Fruit fly (Drosophila melanogaster): Measurements from ENCODE around the gene CG5612.

CG5612 gene

dm6 chr3R:27608536-27608935 lies 17.3 kb downstream of the CG5612 start:
- no peak for TF ChIP-seq CG8301 (tag; optimal IDR thresholded peaks at IDR 0.05)
- TF ChIP-seq CG12605 (GFP tag; IDR thresholded peaks at IDR 0.05), result no peak
- TF ChIP-seq CG15710 (tag; optimal IDR thresholded peaks at IDR 0.05), result no peak
- 0 out of 3 replicates have a peak, but pooled peaks have one; percentile 8 for TF ChIP-seq fd96Ca (GFP tag; IDR thresholded peaks at IDR 0.05)
- no peak for TF ChIP-seq EcR (GFP tag; optimal IDR thresholded peaks at IDR 0.05)
- no peak for TF ChIP-seq rn (GFP tag; IDR thresholded peaks at IDR 0.05)
- no peak for TF ChIP-seq CG34367 (tag; optimal IDR thresholded peaks at IDR 0.05)
- no peak for TF ChIP-seq Snoo (tag; optimal IDR thresholded peaks at IDR 0.05)

DNA sequence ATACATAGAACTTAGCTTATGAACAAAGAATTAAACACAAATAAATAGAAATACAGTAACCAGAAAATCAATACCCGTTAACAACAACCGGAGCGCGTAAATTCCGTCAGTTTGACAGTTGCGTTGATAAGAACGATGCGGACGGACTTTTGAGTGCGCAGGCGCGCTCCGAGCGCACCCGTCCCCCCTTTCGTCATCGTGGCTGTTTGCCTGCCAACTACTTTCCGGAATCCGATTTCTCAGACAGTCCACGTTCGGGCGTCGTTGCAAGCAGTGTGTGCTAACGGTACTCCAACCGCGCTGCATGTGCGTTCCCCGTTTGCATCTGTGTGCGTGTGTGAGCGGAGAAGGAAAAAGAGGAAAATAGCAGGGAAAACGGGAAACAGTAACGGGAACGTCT lies 17.8 kb downstream of the CG5612 start:
- TF ChIP-seq rn (GFP tag; IDR thresholded peaks at IDR 0.05) (no peak), Ets98B (GFP tag; IDR thresholded peaks at IDR 0.05) (0 out of 2 replicates have a peak, but pooled peaks have one; percentile 13), Snoo (tag; optimal IDR thresholded peaks at IDR 0.05) (no peak), CG9948 (tag; optimal IDR thresholded peaks at IDR 0.05) (no peak), CG15710 (tag; optimal IDR thresholded peaks at IDR 0.05) (no peak)

DNA sequence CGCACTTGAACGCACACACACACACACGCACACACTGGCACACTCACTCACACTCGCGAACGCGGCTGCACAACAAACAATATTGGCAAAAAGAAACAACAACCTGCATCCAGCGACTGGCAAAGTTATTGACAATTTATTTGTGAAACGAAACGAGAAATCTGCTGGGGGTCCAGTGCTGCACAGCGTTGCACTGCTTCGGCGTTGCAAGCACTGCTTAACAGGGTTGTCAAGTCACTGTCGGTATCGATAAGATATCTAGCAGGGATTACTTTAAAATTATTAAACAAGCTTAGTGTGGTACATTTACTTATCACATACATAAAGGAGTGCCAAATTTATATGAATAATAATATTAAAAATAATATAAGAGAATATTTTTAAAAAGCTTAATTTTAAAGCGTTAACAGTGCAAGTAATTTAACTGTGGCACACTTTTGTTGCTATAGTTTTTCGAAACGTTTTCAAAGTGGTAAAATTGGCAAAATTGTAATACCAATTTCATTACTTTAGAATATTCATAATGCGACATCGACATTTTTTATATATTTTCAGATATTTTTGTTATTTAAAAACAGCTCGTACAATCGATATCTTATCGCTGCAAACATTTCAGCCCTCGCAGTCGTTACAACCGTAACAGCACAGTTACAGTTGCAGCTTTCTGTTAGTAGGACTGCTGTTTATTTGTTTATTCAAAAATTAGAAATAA lies 18.4 kb downstream of the CG5612 start, which contains the start of the genes dsd and Tusp:
Gene dsd (minus strand): TSS at position 179 of the 712 bp plus-strand sequence.
Gene Tusp (plus strand): TSS at position 662 of the 712 bp plus-strand sequence.
- no peak for TF ChIP-seq gl (tag; optimal IDR thresholded peaks at IDR 0.05)
- TF ChIP-seq EcR (GFP tag; optimal IDR thresholded peaks at IDR 0.05), result no peak
- peak; percentile 37 for TF ChIP-seq CG17806 (tag; optimal IDR thresholded peaks at IDR 0.05)
- peak; percentile 50 for TF ChIP-seq Snoo (tag; optimal IDR thresholded peaks at IDR 0.05)
- TF ChIP-seq Ets98B (GFP tag; IDR thresholded peaks at IDR 0.05), result peak; percentile 62
- no peak for TF ChIP-seq CG13204 (GFP tag; optimal IDR thresholded peaks at IDR 0.05)
- TF ChIP-seq CG10348 (GFP tag; IDR thresholded peaks at IDR 0.05), result 0 out of 2 replicates have a peak, but pooled peaks have one; percentile 12
- peak; percentile 56; the same call in 2 of the 3 replicates for TF ChIP-seq fd96Ca (GFP tag; IDR thresholded peaks at IDR 0.05)
- TF ChIP-seq Pif1A (GFP tag; optimal IDR thresholded peaks at IDR 0.05), result peak; percentile 44
- TF ChIP-seq CG15710 (tag; optimal IDR thresholded peaks at IDR 0.05), result peak; percentile 64
- peak; percentile 30 for TF ChIP-seq CG34367 (tag; optimal IDR thresholded peaks at IDR 0.05)
- TF ChIP-seq Pif1B (GFP tag; optimal IDR thresholded peaks at IDR 0.05), result peak; percentile 47
- no peak for TF ChIP-seq CG12605 (GFP tag; IDR thresholded peaks at IDR 0.05)
- peak; percentile 38; the same call in 1 of the 2 replicates for TF ChIP-seq rn (GFP tag; IDR thresholded peaks at IDR 0.05)
- TF ChIP-seq CG32121 (GFP tag; IDR thresholded peaks at IDR 0.05), result peak; percentile 59
- TF ChIP-seq CG14655 (GFP tag; optimal IDR thresholded peaks at IDR 0.05), result peak; percentile 68
- peak; percentile 3 for TF ChIP-seq CG9948 (tag; optimal IDR thresholded peaks at IDR 0.05)
- TF ChIP-seq CG8301 (tag; optimal IDR thresholded peaks at IDR 0.05), result peak; percentile 32
- peak; percentile 52 for TF ChIP-seq CG8159 (tag; optimal IDR thresholded peaks at IDR 0.05)
- peak; percentile 81 for TF ChIP-seq CG4496 (GFP tag; IDR thresholded peaks at IDR 0.05)
- no peak for TF ChIP-seq D1 (tag; optimal IDR thresholded peaks at IDR 0.05)

- no peak for TF ChIP-seq CG32121 (GFP tag; IDR thresholded peaks at IDR 0.05)
- TF ChIP-seq CG9948 (tag; optimal IDR thresholded peaks at IDR 0.05), result no peak
- TF ChIP-seq CG15710 (tag; optimal IDR thresholded peaks at IDR 0.05), result peak; percentile 15
- TF ChIP-seq CG17806 (tag; optimal IDR thresholded peaks at IDR 0.05), result no peak
- no peak for TF ChIP-seq Pif1A (GFP tag; optimal IDR thresholded peaks at IDR 0.05)
- TF ChIP-seq fd96Ca (GFP tag; IDR thresholded peaks at IDR 0.05), result no peak
- TF ChIP-seq CG14655 (GFP tag; optimal IDR thresholded peaks at IDR 0.05), result no peak
- no peak for TF ChIP-seq CG12605 (GFP tag; IDR thresholded peaks at IDR 0.05)
- no peak for TF ChIP-seq CG10348 (GFP tag; IDR thresholded peaks at IDR 0.05)
- TF ChIP-seq EcR (GFP tag; optimal IDR thresholded peaks at IDR 0.05), result peak; percentile 82
These were observed 20.1 kb downstream of the CG5612 start for dm6 chr3R:27605534-27606250.

DNA sequence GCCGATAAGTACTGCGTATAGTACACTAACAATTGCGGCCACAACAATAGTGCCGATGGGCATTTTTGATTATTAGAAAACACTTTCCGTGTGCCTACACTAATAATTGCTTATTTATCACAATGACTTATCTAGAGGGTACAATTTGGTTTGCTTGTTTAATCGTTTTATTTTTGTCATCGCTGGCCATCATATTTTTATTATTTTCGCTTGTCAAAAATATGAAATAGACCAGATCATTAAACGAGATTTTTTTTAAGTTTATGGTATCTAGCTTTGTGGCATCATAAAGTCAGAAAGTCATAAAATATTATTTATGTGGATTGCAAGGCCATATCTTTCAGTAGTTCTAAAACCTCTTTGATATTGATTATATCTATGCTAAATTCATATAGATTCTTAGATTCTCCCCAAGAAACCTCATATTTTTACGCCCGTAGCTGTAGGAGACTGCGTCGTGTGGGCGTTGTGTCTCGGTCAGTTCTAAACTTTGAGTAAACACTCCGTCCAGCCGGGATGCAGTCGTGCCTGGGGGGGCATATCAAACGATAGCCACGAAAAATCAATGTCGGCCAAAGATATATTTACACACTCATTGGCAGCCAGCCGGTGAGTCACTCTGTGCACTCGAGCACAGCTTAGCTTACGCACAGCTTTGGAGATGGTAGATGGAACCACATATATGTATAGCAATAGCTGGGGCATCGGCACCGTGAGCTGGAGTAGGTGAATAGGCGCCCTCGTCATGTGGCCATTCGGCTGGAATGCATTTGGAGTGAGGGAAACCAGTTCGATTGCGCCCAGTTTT lies 21.0 kb downstream of the CG5612 start:
- TF ChIP-seq gl (tag; optimal IDR thresholded peaks at IDR 0.05) (no peak), CG32121 (GFP tag; IDR thresholded peaks at IDR 0.05) (peak; percentile 57), CG8159 (tag; optimal IDR thresholded peaks at IDR 0.05) (peak; percentile 53), CG9948 (tag; optimal IDR thresholded peaks at IDR 0.05) (peak; percentile 60), Snoo (tag; optimal IDR thresholded peaks at IDR 0.05) (peak; percentile 40), Pif1A (GFP tag; optimal IDR thresholded peaks at IDR 0.05) (peak; percentile 56), CG4496 (GFP tag; IDR thresholded peaks at IDR 0.05) (peak; percentile 58; the same call in 2 of the 3 replicates), EcR (GFP tag; optimal IDR thresholded peaks at IDR 0.05) (no peak), CG34367 (tag; optimal IDR thresholded peaks at IDR 0.05) (peak; percentile 59), CG17806 (tag; optimal IDR thresholded peaks at IDR 0.05) (peak; percentile 39), CG15710 (tag; optimal IDR thresholded peaks at IDR 0.05) (peak; percentile 50), CG10348 (GFP tag; IDR thresholded peaks at IDR 0.05) (no peak), CG12605 (GFP tag; IDR thresholded peaks at IDR 0.05) (no peak), fd96Ca (GFP tag; IDR thresholded peaks at IDR 0.05) (peak; percentile 19; the same call in 1 of the 3 replicates), CG14655 (GFP tag; optimal IDR thresholded peaks at IDR 0.05) (peak; percentile 83), CG8301 (tag; optimal IDR thresholded peaks at IDR 0.05) (peak; percentile 72)
